Worm (Caenorhabditis elegans) whole organism, L3 larva: ENCODE results near the gene Y66C5A.2.

Experiments used
- ZK546.5 ChIP-seq: sonication (generic microtip); optimal IDR thresholded peaks from 2 replicates; lab custom pipeline; 2017; ENCODE audit warnings: missing biosample characterization, missing genetic modification characterization
- aly-2 ChIP-seq: fragments of 150-350 bp; optimal IDR thresholded peaks from 2 replicates; lab custom pipeline; 2014; ENCODE audit warnings: missing biosample characterization, missing genetic modification characterization
- ama-1 ChIP-seq: fragments of 150-350 bp; optimal IDR thresholded peaks from 2 replicates; lab custom pipeline; 2018
- ceh-16 ChIP-seq: sonication (generic microtip); optimal IDR thresholded peaks from 2 replicates; lab custom pipeline; 2017; ENCODE audit warnings: missing biosample characterization, missing genetic modification characterization
- daf-12 ChIP-seq: fragments of 150-350 bp; optimal IDR thresholded peaks from 2 replicates; lab custom pipeline; 2014; ENCODE audit warnings: missing biosample characterization, missing genetic modification reagents, missing genetic modification characterization
- elt-3 ChIP-seq, 3 experiments: fragments of 150-350 bp in 1 of 3; sonication (generic microtip) in 2 of 3; optimal IDR thresholded peaks; 2 replicates in 2 of 3; 4 replicates in 1 of 3; lab custom pipeline; 2014 to 2017; ENCODE audit warnings: missing biosample characterization in 3 of 3, missing genetic modification characterization in 3 of 3
- fos-1 ChIP-seq: fragments of 150-350 bp; optimal IDR thresholded peaks from 2 replicates; lab custom pipeline; 2014; ENCODE audit warnings: missing biosample characterization, missing genetic modification characterization
- jun-1 ChIP-seq: fragments of 150-350 bp; optimal IDR thresholded peaks from 2 replicates; lab custom pipeline; 2014; ENCODE audit warnings: missing biosample characterization, missing genetic modification reagents, missing genetic modification characterization
- lin-15B ChIP-seq: fragments of 150-350 bp; optimal IDR thresholded peaks from 2 replicates; lab custom pipeline; 2014; ENCODE audit warnings: missing biosample characterization, missing genetic modification characterization
- mdl-1 ChIP-seq: fragments of 150-350 bp; optimal IDR thresholded peaks from 2 replicates; lab custom pipeline; 2014; ENCODE audit warnings: missing biosample characterization, missing genetic modification characterization
- pqm-1 ChIP-seq: fragments of 150-350 bp; optimal IDR thresholded peaks from 2 replicates; lab custom pipeline; 2017; ENCODE audit warnings: missing biosample characterization, missing genetic modification characterization, inconsistent platforms
- snpc-4 ChIP-seq: fragments of 150-350 bp; optimal IDR thresholded peaks from 2 replicates; lab custom pipeline; 2014; ENCODE audit warnings: missing biosample characterization, missing genetic modification characterization
- unc-62 ChIP-seq: fragments of 150-350 bp; sonication (generic microtip); optimal IDR thresholded peaks from 4 replicates; lab custom pipeline; 2014; ENCODE audit warnings: missing biosample characterization, missing genetic modification reagents, missing genetic modification characterization

DNA sequence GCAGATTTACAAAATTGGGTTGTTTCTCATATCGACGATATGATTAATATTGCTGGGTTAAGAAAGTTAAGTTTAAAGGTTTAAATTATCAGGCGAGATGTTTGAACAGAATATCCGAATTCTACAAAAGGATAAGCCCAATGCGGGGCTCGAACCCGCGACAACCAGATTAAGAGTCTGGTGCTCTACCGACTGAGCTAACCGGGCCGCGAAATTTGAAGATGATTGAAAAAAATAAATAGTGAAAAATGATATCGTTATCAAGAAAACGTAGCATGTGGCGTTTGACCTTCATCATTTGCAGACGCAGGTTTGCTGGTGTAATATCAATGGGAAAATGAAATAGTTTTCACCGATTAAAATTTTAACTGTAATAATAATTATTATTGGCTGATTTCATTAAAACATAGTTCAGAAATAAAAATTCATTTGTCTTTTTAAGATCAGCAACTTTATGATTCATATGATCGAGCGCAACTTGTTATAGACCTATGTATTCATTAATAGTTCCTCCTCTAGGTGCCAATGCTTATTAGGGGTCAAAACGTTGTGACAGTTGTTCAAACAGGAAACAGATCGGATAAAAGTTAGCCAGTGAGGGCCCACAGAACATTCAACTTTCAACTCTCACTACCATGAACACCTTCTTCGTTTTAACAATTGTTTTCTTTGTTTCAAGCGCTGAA lies 18.4 kb downstream of the Y66C5A.2 start, which contains the start of gene M163.11:
- TF ChIP-seq lin-15B (tag; lab: Kevin White, UChicago) (no peak), snpc-4 (tag; lab: Kevin White, UChicago) (no peak), pqm-1 (no peak), daf-12 (tag; lab: Kevin White, UChicago) (no peak), aly-2 (no peak), jun-1 (tag; lab: Kevin White, UChicago) (no peak), unc-62 (GFP tag; lab: Kevin White, UChicago) (no peak), ceh-16 (no peak), ZK546.5 (no peak), ama-1 (lab: Kevin White, UChicago) (no peak), mdl-1 (tag; lab: Kevin White, UChicago) (no peak), fos-1 (tag; lab: Kevin White, UChicago) (no peak), elt-3 (tag; optimal IDR thresholded peaks at IDR 0.05; lab: Kevin White, UChicago) (no peak)
